Worm (Caenorhabditis elegans): ENCODE measurements around the gene ptr-22.

Gene ptr-22

DNA sequence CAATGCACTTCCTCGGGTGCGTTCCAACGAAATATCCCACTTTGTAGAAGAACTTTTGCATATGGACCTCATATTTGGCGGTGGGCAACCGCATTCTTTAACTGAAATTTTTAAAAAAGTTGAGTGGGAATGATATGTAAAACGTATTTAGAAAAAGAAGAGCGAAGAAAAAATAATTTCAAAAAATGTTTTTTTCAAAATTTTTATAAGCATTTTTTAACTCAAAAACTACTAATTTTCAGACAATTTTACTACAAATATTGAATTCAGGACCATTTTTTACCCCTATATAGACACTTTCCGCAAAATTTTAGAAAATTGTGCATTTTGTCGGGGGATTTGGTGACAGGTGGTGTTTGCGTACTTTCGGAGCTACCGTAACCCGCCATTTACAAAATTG lies at the start of gene ptr-22:
Gene ptr-22, minus strand, starts transcription at position 101 of the 400 bp plus-strand sequence.
- TF ChIP-seq drap-1 (GFP tag; optimal IDR thresholded peaks at IDR 0.05) (no peak), snpc-4 (tag; optimal IDR thresholded peaks at IDR 0.05) (no peak), zip-8 (tag; optimal IDR thresholded peaks at IDR 0.05) (no peak)

DNA sequence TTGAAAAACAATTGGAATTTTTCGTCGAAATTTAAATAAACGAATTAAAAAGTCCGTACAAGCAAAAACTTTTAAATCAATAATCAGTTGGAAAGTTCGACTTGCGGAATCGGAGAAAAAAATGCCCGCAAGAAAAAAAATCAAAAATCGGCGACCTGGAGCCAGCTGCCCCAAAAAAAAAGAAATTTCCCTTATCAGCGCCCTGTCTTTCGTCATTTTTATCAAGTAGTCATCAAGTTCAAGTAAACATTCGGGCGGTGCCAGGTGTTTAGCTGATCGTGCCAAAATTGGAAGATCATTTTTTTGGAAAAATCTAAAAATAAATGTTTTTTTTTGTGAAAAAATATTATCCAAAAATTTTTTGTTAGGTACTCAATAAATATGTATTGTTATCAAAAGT lies 47.1 kb upstream of the ptr-22 start:
- TF ChIP-seq mls-2 (tag; optimal IDR thresholded peaks at IDR 0.05), result no peak
- no peak for TF ChIP-seq nhr-237 (tag; optimal IDR thresholded peaks at IDR 0.05)
- TF ChIP-seq bed-3 (GFP tag; optimal IDR thresholded peaks at IDR 0.05), result no peak
- TF ChIP-seq lin-13 (tag; optimal IDR thresholded peaks at IDR 0.05), result no peak
- no peak for TF ChIP-seq zip-8 (tag; optimal IDR thresholded peaks at IDR 0.05)
- no peak for TF ChIP-seq snpc-4 (tag; optimal IDR thresholded peaks at IDR 0.05)
- no peak for TF ChIP-seq unc-62 (GFP tag; optimal IDR thresholded peaks at IDR 0.05)

DNA sequence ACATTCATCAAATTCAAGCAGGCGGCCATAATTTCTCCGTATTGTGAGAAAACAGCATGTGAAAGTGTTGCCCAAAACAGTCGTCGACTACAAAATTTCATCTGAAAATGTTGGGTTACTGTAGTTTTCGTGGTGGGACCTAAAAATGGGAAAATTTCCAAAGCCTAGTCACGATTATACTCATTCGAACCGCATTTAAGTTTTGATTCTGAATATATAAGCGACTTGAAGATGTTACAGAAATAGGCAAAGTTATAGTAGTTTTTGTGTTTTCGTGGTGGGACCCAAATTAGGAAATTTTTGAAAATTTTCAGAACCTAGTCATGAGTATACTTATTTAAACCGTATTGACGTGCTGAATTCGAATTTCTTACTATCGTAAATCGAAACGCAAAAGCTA lies 46.7 kb upstream of the ptr-22 start, which contains the start of gene Y39B6A.41:
Gene Y39B6A.41, minus strand, starts transcription at position 101 of the 400 bp plus-strand sequence.
- TF ChIP-seq unc-39 (tag; optimal IDR thresholded peaks at IDR 0.05) (no peak), ham-2 (GFP tag; optimal IDR thresholded peaks at IDR 0.05) (no peak), nhr-237 (tag; optimal IDR thresholded peaks at IDR 0.05) (no peak), unc-120 (tag; optimal IDR thresholded peaks at IDR 0.05; ENCODE audit: poor library complexity, severe bottlenecking) (no peak), ceh-83 (GFP tag; optimal IDR thresholded peaks at IDR 0.05) (no peak), bed-3 (GFP tag; optimal IDR thresholded peaks at IDR 0.05) (no peak), sptf-1 (tag; optimal IDR thresholded peaks at IDR 0.05) (no peak), blmp-1 (tag; optimal IDR thresholded peaks at IDR 0.05) (no peak), ces-1 (GFP tag; optimal IDR thresholded peaks at IDR 0.05) (no peak), lin-13 (tag; optimal IDR thresholded peaks at IDR 0.05) (no peak), nhr-76 (tag; optimal IDR thresholded peaks at IDR 0.05) (no peak), unc-62 (GFP tag; optimal IDR thresholded peaks at IDR 0.05) (no peak), sem-2 (GFP tag; optimal IDR thresholded peaks at IDR 0.05) (no peak), cnd-1 (tag; optimal IDR thresholded peaks at IDR 0.05) (no peak), M03D4.4 (tag; optimal IDR thresholded peaks at IDR 0.05) (no peak), lsy-2 (tag; optimal IDR thresholded peaks at IDR 0.05) (no peak)

DNA sequence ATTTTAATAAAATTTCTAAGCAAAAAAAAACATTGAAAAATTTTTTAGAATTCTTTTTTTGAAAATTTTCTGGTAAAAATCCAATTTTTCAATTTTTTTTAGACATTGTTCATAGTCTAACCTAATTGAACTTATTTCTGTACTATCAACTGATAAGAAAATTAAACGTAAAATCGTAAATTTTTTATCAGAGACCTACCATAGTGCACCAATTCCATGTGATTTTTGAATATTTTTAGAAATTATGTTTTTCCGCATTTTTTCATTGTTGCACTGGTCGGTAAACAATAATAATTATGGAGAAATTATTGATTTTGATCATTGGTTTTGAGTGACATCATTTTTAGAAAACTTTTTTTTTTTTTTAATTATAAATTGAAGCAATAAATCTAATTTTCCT lies 45.4 kb upstream of the ptr-22 start:
- no peak for TF ChIP-seq mep-1 (tag; optimal IDR thresholded peaks at IDR 0.05)
- no peak for TF ChIP-seq cnd-1 (tag; optimal IDR thresholded peaks at IDR 0.05)
- TF ChIP-seq blmp-1 (tag; optimal IDR thresholded peaks at IDR 0.05), result no peak
- TF ChIP-seq mab-5 (tag; optimal IDR thresholded peaks at IDR 0.05), result no peak

DNA sequence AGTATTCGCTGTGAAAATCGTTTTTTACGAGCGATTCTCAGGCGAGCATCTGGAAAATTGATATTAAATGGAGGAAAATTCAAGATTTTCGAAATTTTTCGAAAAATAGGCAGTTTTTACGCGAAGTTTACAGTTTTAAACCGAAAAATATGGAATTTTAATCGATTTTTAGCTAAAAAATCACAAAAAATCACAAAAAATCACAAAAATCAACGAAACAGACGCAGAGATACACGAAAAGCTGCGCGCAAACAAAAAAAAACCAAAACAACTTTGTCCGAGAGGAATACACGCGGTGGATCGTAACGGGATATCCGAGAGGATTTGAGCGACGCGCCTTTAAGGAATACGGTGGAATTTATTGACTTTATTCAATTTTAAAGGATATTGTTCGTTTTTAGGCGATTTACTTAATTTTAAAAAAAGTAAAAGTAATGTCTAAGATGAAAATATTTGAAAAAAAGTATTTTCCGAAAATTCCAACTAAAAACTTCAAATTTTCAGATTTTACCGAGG lies 38.5 kb upstream of the ptr-22 start, which contains the start of gene Y39B6A.42:
Gene Y39B6A.42, minus strand, starts transcription at position 51 of the 516 bp plus-strand sequence.
- TF ChIP-seq elt-1 (tag; optimal IDR thresholded peaks at IDR 0.05; ENCODE audit: borderline replicate concordance, insufficient read depth) (no peak), tbx-8 (GFP tag; optimal IDR thresholded peaks at IDR 0.05) (no peak), snpc-4 (tag; optimal IDR thresholded peaks at IDR 0.05) (no peak), unc-62 (GFP tag; optimal IDR thresholded peaks at IDR 0.05) (no peak), nhr-76 (tag; optimal IDR thresholded peaks at IDR 0.05) (no peak), flh-1 (GFP tag; optimal IDR thresholded peaks at IDR 0.05) (no peak), sem-2 (GFP tag; optimal IDR thresholded peaks at IDR 0.05) (no peak), M03D4.4 (tag; optimal IDR thresholded peaks at IDR 0.05) (no peak), ceh-43 (GFP tag; optimal IDR thresholded peaks at IDR 0.05) (no peak), sptf-1 (tag; optimal IDR thresholded peaks at IDR 0.05) (no peak), unc-39 (tag; optimal IDR thresholded peaks at IDR 0.05) (no peak), ceh-39 (tag; optimal IDR thresholded peaks at IDR 0.05) (no peak)

DNA sequence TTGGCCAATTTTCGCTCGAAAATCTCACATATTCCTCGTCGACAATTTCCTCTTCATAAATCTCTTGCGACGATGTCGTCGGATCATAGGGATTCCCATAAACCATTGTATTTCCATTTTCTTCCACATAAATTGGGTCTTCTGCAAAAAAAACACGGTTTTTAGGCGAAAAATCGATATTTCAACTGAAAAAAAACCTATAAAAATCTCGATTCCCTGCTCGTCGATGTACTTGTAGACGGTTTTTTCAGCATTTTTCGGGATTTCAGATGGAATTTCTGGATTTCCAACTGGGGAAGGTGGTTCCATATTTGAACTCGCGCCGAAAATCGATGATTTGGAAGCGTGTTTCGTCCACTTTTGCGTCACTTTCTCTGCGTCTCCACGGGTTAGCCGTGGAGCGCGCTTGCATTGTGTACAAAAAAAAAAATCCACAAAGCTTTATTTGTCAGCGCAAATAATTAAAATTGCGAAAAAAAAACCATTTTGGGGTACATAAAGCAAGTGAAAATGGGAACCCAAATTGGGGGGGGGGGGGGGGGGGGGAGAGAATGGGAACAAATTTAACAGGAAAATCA lies 36.4 kb upstream of the ptr-22 start, which contains the start of gene Y39B6A.43:
Gene Y39B6A.43, minus strand, starts transcription at position 351 of the 578 bp plus-strand sequence.
- TF ChIP-seq hlh-1 (tag; optimal IDR thresholded peaks at IDR 0.05) (no peak), elt-1 (tag; optimal IDR thresholded peaks at IDR 0.05; ENCODE audit: borderline replicate concordance, insufficient read depth) (no peak), unc-39 (tag; optimal IDR thresholded peaks at IDR 0.05) (peak; percentile 58), nhr-12 (tag; optimal IDR thresholded peaks at IDR 0.05) (no peak), lin-13 (tag; optimal IDR thresholded peaks at IDR 0.05) (peak; percentile 98), ceh-43 (GFP tag; optimal IDR thresholded peaks at IDR 0.05) (peak; percentile 48), unc-120 (tag; optimal IDR thresholded peaks at IDR 0.05; ENCODE audit: poor library complexity, severe bottlenecking) (peak; percentile 71), cnd-1 (tag; optimal IDR thresholded peaks at IDR 0.05) (peak; percentile 43), nhr-237 (tag; optimal IDR thresholded peaks at IDR 0.05) (peak; percentile 94), tbx-8 (GFP tag; optimal IDR thresholded peaks at IDR 0.05) (peak; percentile 45), lsy-2 (tag; optimal IDR thresholded peaks at IDR 0.05) (peak; percentile 90), snpc-4 (tag; optimal IDR thresholded peaks at IDR 0.05) (no peak), mep-1 (tag; optimal IDR thresholded peaks at IDR 0.05) (peak; percentile 99), blmp-1 (tag; optimal IDR thresholded peaks at IDR 0.05) (no peak), nhr-76 (tag; optimal IDR thresholded peaks at IDR 0.05) (no peak), ceh-83 (GFP tag; optimal IDR thresholded peaks at IDR 0.05) (no peak), sem-2 (GFP tag; optimal IDR thresholded peaks at IDR 0.05) (no peak), nhr-2 (tag; optimal IDR thresholded peaks at IDR 0.05) (peak; percentile 33), drap-1 (GFP tag; optimal IDR thresholded peaks at IDR 0.05) (peak; percentile 92), mls-2 (tag; optimal IDR thresholded peaks at IDR 0.05) (peak; percentile 63), lin-32 (GFP tag; optimal IDR thresholded peaks at IDR 0.05) (no peak), zip-8 (tag; optimal IDR thresholded peaks at IDR 0.05) (no peak), unc-62 (GFP tag; optimal IDR thresholded peaks at IDR 0.05) (peak; percentile 57), M03D4.4 (tag; optimal IDR thresholded peaks at IDR 0.05) (peak; percentile 53), mab-5 (tag; optimal IDR thresholded peaks at IDR 0.05) (no peak), elt-3 (tag; optimal IDR thresholded peaks at IDR 0.05) (peak; percentile 42), ces-1 (GFP tag; optimal IDR thresholded peaks at IDR 0.05) (peak; percentile 77), flh-1 (GFP tag; optimal IDR thresholded peaks at IDR 0.05) (no peak), ham-2 (GFP tag; optimal IDR thresholded peaks at IDR 0.05) (no peak), pha-4 (tag; optimal IDR thresholded peaks at IDR 0.05) (peak; percentile 99), bed-3 (GFP tag; optimal IDR thresholded peaks at IDR 0.05) (no peak), sptf-1 (tag; optimal IDR thresholded peaks at IDR 0.05) (peak; percentile 85)
